Worm (Caenorhabditis elegans) whole organism, L3 larva: ENCODE measurements around the gene ZK673.2.

Experiments used
- ceh-82 ChIP-seq: fragments of 150-350 bp; optimal IDR thresholded peaks from 2 replicates; lab custom pipeline; 2014; ENCODE audit warnings: missing biosample characterization, missing genetic modification characterization
- fkh-10 ChIP-seq: sonication (generic microtip); optimal IDR thresholded peaks from 2 replicates; lab custom pipeline; 2017; ENCODE audit warnings: missing biosample characterization, missing genetic modification reagents, missing genetic modification characterization
- fos-1 ChIP-seq: fragments of 150-350 bp; optimal IDR thresholded peaks from 2 replicates; lab custom pipeline; 2014; ENCODE audit warnings: missing biosample characterization, missing genetic modification characterization
- jun-1 ChIP-seq: fragments of 150-350 bp; optimal IDR thresholded peaks from 2 replicates; lab custom pipeline; 2014; ENCODE audit warnings: missing biosample characterization, missing genetic modification reagents, missing genetic modification characterization
- nhr-237 ChIP-seq: fragments of 150-350 bp; optimal IDR thresholded peaks from 2 replicates; lab custom pipeline; 2014; ENCODE audit warnings: missing biosample characterization, missing genetic modification characterization
- nhr-28 ChIP-seq: fragments of 150-350 bp; optimal IDR thresholded peaks from 2 replicates; lab custom pipeline; 2014; ENCODE audit warnings: missing biosample characterization, missing genetic modification characterization
- pha-4 ChIP-seq: fragments of 150-350 bp; optimal IDR thresholded peaks from 2 replicates; lab custom pipeline; 2014; ENCODE audit warnings: missing biosample characterization, missing genetic modification reagents, missing genetic modification characterization
- skn-1 ChIP-seq: fragments of 150-350 bp; optimal IDR thresholded peaks from 2 replicates; lab custom pipeline; 2014; ENCODE audit warnings: missing biosample characterization, missing genetic modification characterization
- snpc-4 ChIP-seq: fragments of 150-350 bp; optimal IDR thresholded peaks from 2 replicates; lab custom pipeline; 2014; ENCODE audit warnings: missing biosample characterization, missing genetic modification characterization
- zag-1 ChIP-seq: fragments of 150-350 bp; optimal IDR thresholded peaks from 2 replicates; lab custom pipeline; 2014; ENCODE audit warnings: missing biosample characterization, missing genetic modification characterization
- ztf-4 ChIP-seq: fragments of 150-350 bp; optimal IDR thresholded peaks from 2 replicates; lab custom pipeline; 2014; ENCODE audit warnings: missing biosample characterization, missing genetic modification characterization

- TF ChIP-seq snpc-4 (no peak), ceh-82 (tag; lab: Kevin White, UChicago) (no peak), nhr-28 (tag; lab: Kevin White, UChicago) (no peak), ztf-4 (tag; lab: Kevin White, UChicago) (no peak), fkh-10 (GFP tag; lab: Kevin White, UChicago) (no peak), pha-4 (tag; lab: Kevin White, UChicago) (peak; percentile 83), nhr-237 (tag; lab: Kevin White, UChicago) (no peak), jun-1 (tag; lab: Kevin White, UChicago) (no peak), fos-1 (tag; lab: Kevin White, UChicago) (no peak), zag-1 (tag; lab: Kevin White, UChicago) (no peak), skn-1 (tag; lab: Kevin White, UChicago) (no peak)
Observed at ce11 chrII:10444971-10445707, 2.9 kb upstream of the ZK673.2 start.
